Fruit fly (Drosophila melanogaster) whole organism, embryonic: ENCODE measurements around the gene L2HGDH.
A peak's percentile ranks its signal among the peaks of the same experiment; 100 is the strongest.

Experiments
- ATbp ChIP-seq: fragments of 200-800 bp; sonication (Bioruptor generic); optimal IDR thresholded peaks from 2 replicates; lab custom pipeline; 2017; ENCODE audit warnings: missing biosample characterization, mild to moderate bottlenecking, missing genetic modification characterization, missing genetic modification reagents
- Antp ChIP-seq: fragments of 200-800 bp; sonication (Bioruptor generic); optimal IDR thresholded peaks from 3 replicates; lab custom pipeline; 2016; ENCODE audit warnings: missing biosample characterization, missing genetic modification characterization
- CG10321 ChIP-seq: fragments of 200-800 bp; sonication (Bioruptor generic); IDR thresholded peaks from 2 replicates; pipeline ENCODE4 v1.3.6; 2022; ENCODE audit warnings: missing biosample characterization, missing genetic modification characterization
- CG11093 ChIP-seq: fragments of 200-800 bp; sonication (Bioruptor generic); IDR thresholded peaks from 3 replicates; pipeline ENCODE4 v1.3.6; 2022; ENCODE audit warnings: missing biosample characterization, missing genetic modification characterization
- CG11247 ChIP-seq: fragments of 200-800 bp; sonication (Bioruptor generic); IDR thresholded peaks from 2 replicates; pipeline ENCODE4 v1.3.6; 2022; ENCODE audit warnings: missing biosample characterization, missing genetic modification characterization
- CG12236 ChIP-seq: fragments of 200-800 bp; sonication (Bioruptor generic); optimal IDR thresholded peaks from 2 replicates; lab custom pipeline; 2016; ENCODE audit warnings: missing biosample characterization, missing genetic modification characterization
- CG15601 ChIP-seq: fragments of 200-800 bp; sonication (Bioruptor generic); optimal IDR thresholded peaks from 3 replicates; lab custom pipeline; 2019; ENCODE audit warnings: missing biosample characterization, mild to moderate bottlenecking, missing genetic modification characterization, moderate library complexity
- CG1792 ChIP-seq: fragments of 200-800 bp; sonication (Bioruptor generic); optimal IDR thresholded peaks from 2 replicates; lab custom pipeline; 2016; ENCODE audit warnings: missing biosample characterization, missing genetic modification characterization
- CG18476 ChIP-seq: fragments of 200-800 bp; sonication (Bioruptor generic); optimal IDR thresholded peaks from 2 replicates; lab custom pipeline; 2016; ENCODE audit warnings: missing biosample characterization, mild to moderate bottlenecking, missing genetic modification characterization
- CG18599 ChIP-seq: fragments of 200-800 bp; sonication (Bioruptor generic); optimal IDR thresholded peaks from 3 replicates; lab custom pipeline; 2017; ENCODE audit warnings: missing biosample characterization, missing genetic modification characterization, mild to moderate bottlenecking, moderate library complexity, missing genetic modification reagents
- CG2129 ChIP-seq: fragments of 200-800 bp; sonication (Bioruptor generic); IDR thresholded peaks from 2 replicates; pipeline ENCODE4 v1.3.6; 2022; ENCODE audit warnings: missing biosample characterization, missing genetic modification characterization; ENCODE audit not compliant: partially characterized antibody
- CG30020 ChIP-seq: fragments of 200-800 bp; optimal IDR thresholded peaks from 2 replicates; lab custom pipeline; 2019; ENCODE audit warnings: missing biosample characterization, mild to moderate bottlenecking, missing genetic modification characterization, moderate library complexity
- CG31365 ChIP-seq: fragments of 200-800 bp; sonication (Bioruptor generic); optimal IDR thresholded peaks from 2 replicates; lab custom pipeline; 2018; ENCODE audit warnings: missing biosample characterization, mild to moderate bottlenecking, missing genetic modification characterization
- CG4282 ChIP-seq: fragments of 200-800 bp; sonication (Bioruptor generic); optimal IDR thresholded peaks from 2 replicates; lab custom pipeline; 2016; ENCODE audit warnings: missing biosample characterization, missing genetic modification characterization
- CG4328 ChIP-seq: fragments of 200-800 bp; sonication (Bioruptor generic); optimal IDR thresholded peaks from 3 replicates; lab custom pipeline; 2017; ENCODE audit warnings: missing biosample characterization, missing genetic modification reagents, missing genetic modification characterization
- CG4730 ChIP-seq: fragments of 200-800 bp; sonication (Bioruptor generic); IDR thresholded peaks from 2 replicates; pipeline ENCODE4 v1.3.6; 2022; ENCODE audit warnings: missing biosample characterization, missing genetic modification characterization
- CG5180 ChIP-seq: fragments of 200-800 bp; sonication (Bioruptor generic); optimal IDR thresholded peaks from 3 replicates; lab custom pipeline; 2017; ENCODE audit warnings: missing biosample characterization, missing genetic modification characterization, mild to moderate bottlenecking, moderate library complexity, missing genetic modification reagents
- CG6683 ChIP-seq: fragments of 200-800 bp; sonication (Bioruptor generic); optimal IDR thresholded peaks from 2 replicates; lab custom pipeline; 2017; ENCODE audit warnings: missing biosample characterization, mild to moderate bottlenecking, missing genetic modification characterization, missing genetic modification reagents
- CG7786 ChIP-seq: fragments of 200-800 bp; sonication (Bioruptor generic); optimal IDR thresholded peaks from 2 replicates; lab custom pipeline; 2016; ENCODE audit warnings: missing biosample characterization, missing genetic modification characterization
- CG8281 ChIP-seq: fragments of 200-800 bp; sonication (Bioruptor generic); optimal IDR thresholded peaks from 2 replicates; lab custom pipeline; 2018; ENCODE audit warnings: missing biosample characterization, mild to moderate bottlenecking, missing genetic modification characterization, moderate library complexity
- CG8924 ChIP-seq: fragments of 200-800 bp; optimal IDR thresholded peaks from 3 replicates; lab custom pipeline; 2019; ENCODE audit warnings: missing biosample characterization, mild to moderate bottlenecking, missing genetic modification characterization, moderate library complexity
- CG9727 ChIP-seq: fragments of 200-800 bp; sonication (Bioruptor generic); optimal IDR thresholded peaks from 3 replicates; lab custom pipeline; 2017; ENCODE audit warnings: missing biosample characterization, mild to moderate bottlenecking, missing genetic modification characterization
- CG9876 ChIP-seq: fragments of 200-800 bp; sonication (Bioruptor generic); optimal IDR thresholded peaks from 2 replicates; lab custom pipeline; 2016; ENCODE audit warnings: missing biosample characterization, missing genetic modification characterization
- Camta ChIP-seq: fragments of 200-800 bp; sonication (Bioruptor generic); optimal IDR thresholded peaks from 2 replicates; lab custom pipeline; 2016; ENCODE audit warnings: missing biosample characterization, missing genetic modification characterization
- D19A ChIP-seq: fragments of 200-800 bp; optimal IDR thresholded peaks from 3 replicates; lab custom pipeline; 2019; ENCODE audit warnings: missing biosample characterization, mild to moderate bottlenecking, missing genetic modification characterization, moderate library complexity
- Dfd ChIP-seq, 2 experiments: fragments of >200 bp; optimal IDR thresholded peaks; 2 replicates each; lab custom pipeline; 2017; ENCODE audit warnings: missing biosample characterization in 2 of 2, missing genetic modification characterization in 2 of 2
- Dip2 ChIP-seq: fragments of 200-800 bp; sonication (Bioruptor generic); IDR thresholded peaks from 2 replicates; pipeline ENCODE4 v1.3.6; 2022; ENCODE audit warnings: missing biosample characterization, missing genetic modification characterization
- Dll ChIP-seq: fragments of 200-800 bp; sonication (Bioruptor generic); IDR thresholded peaks from 4 replicates; pipeline ENCODE4 v1.3.6; 2022; ENCODE audit warnings: missing biosample characterization, missing genetic modification characterization; ENCODE audit not compliant: partially characterized antibody
- E2f1 ChIP-seq: fragments of 200-800 bp; sonication (Bioruptor generic); IDR thresholded peaks from 2 replicates; pipeline ENCODE4 v1.3.6; 2022; ENCODE audit warnings: missing biosample characterization, missing genetic modification characterization
- HLH3B ChIP-seq: fragments of 200-800 bp; sonication (Bioruptor generic); IDR thresholded peaks from 2 replicates; pipeline ENCODE4 v1.3.6; 2022; ENCODE audit warnings: missing biosample characterization, missing genetic modification characterization
- Scr ChIP-seq: fragments of 200-800 bp; sonication (Bioruptor generic); IDR thresholded peaks from 2 replicates; pipeline ENCODE4 v1.3.6; 2022; ENCODE audit warnings: missing biosample characterization, missing genetic modification characterization; ENCODE audit not compliant: partially characterized antibody
- Side ChIP-seq: fragments of 200-800 bp; sonication (Bioruptor generic); optimal IDR thresholded peaks from 2 replicates; lab custom pipeline; 2016; ENCODE audit warnings: missing biosample characterization, missing genetic modification characterization
- Six4 ChIP-seq: fragments of 200-800 bp; sonication (Bioruptor generic); optimal IDR thresholded peaks from 2 replicates; lab custom pipeline; 2016; ENCODE audit warnings: missing biosample characterization, missing genetic modification characterization
- amos ChIP-seq: fragments of 200-800 bp; sonication (Bioruptor generic); IDR thresholded peaks from 2 replicates; pipeline ENCODE4 v1.3.6; 2022; ENCODE audit warnings: missing biosample characterization, missing genetic modification characterization; ENCODE audit not compliant: partially characterized antibody
- cg ChIP-seq: fragments of 200-800 bp; sonication (Bioruptor generic); optimal IDR thresholded peaks from 3 replicates; lab custom pipeline; 2019; ENCODE audit warnings: missing biosample characterization, mild to moderate bottlenecking, missing genetic modification characterization, moderate library complexity
- chn ChIP-seq: fragments of 200-800 bp; sonication (Bioruptor generic); optimal IDR thresholded peaks from 2 replicates; lab custom pipeline; 2016; ENCODE audit warnings: missing biosample characterization, missing genetic modification characterization
- exex ChIP-seq: fragments of 200-800 bp; sonication (Bioruptor generic); optimal IDR thresholded peaks from 4 replicates; lab custom pipeline; 2018; ENCODE audit warnings: missing biosample characterization, mild to moderate bottlenecking, missing genetic modification characterization, moderate library complexity
- fru ChIP-seq: fragments of >200 bp; optimal IDR thresholded peaks from 2 replicates; lab custom pipeline; 2017
- gro ChIP-seq: fragments of 200-800 bp; sonication (Bioruptor generic); optimal IDR thresholded peaks from 2 replicates; lab custom pipeline; 2016; ENCODE audit warnings: missing biosample characterization, missing genetic modification characterization
- jumu ChIP-seq: fragments of 200-800 bp; sonication (Bioruptor generic); optimal IDR thresholded peaks from 3 replicates; lab custom pipeline; 2016; ENCODE audit warnings: missing biosample characterization, missing genetic modification characterization
- kay ChIP-seq: fragments of 200-800 bp; sonication (Bioruptor generic); optimal IDR thresholded peaks from 2 replicates; lab custom pipeline; 2016; ENCODE audit warnings: missing biosample characterization, missing genetic modification characterization
- knrl ChIP-seq: fragments of 200-800 bp; sonication (Bioruptor generic); IDR thresholded peaks from 3 replicates; pipeline ENCODE4 v1.3.6; 2022; ENCODE audit warnings: missing biosample characterization, missing genetic modification characterization; ENCODE audit not compliant: partially characterized antibody
- nerfin-2 ChIP-seq: fragments of 200-800 bp; sonication (Bioruptor generic); IDR thresholded peaks from 2 replicates; pipeline ENCODE4 v1.3.6; 2022; ENCODE audit warnings: missing biosample characterization, missing genetic modification characterization; ENCODE audit not compliant: partially characterized antibody
- peb ChIP-seq: fragments of 200-800 bp; sonication (Bioruptor generic); IDR thresholded peaks from 2 replicates; pipeline ENCODE4 v1.3.6; 2022; ENCODE audit warnings: missing biosample characterization, missing genetic modification characterization
- phol ChIP-seq: fragments of 200-800 bp; sonication (Bioruptor generic); optimal IDR thresholded peaks from 3 replicates; lab custom pipeline; 2018; ENCODE audit warnings: missing biosample characterization, mild to moderate bottlenecking, missing genetic modification characterization, moderate library complexity
- run ChIP-seq: fragments of 200-800 bp; sonication (Bioruptor generic); optimal IDR thresholded peaks from 3 replicates; lab custom pipeline; 2018; ENCODE audit warnings: missing biosample characterization, mild to moderate bottlenecking, missing genetic modification characterization
- sens ChIP-seq: fragments of 200-800 bp; sonication (Bioruptor generic); peaks from one replicate; lab custom pipeline; 2016; ENCODE audit warnings: missing biosample characterization, missing genetic modification characterization
- zfh1 ChIP-seq: fragments of 200-800 bp; sonication (Bioruptor generic); IDR thresholded peaks from 3 replicates; pipeline ENCODE4 v1.3.6; 2022; ENCODE audit warnings: missing biosample characterization, missing genetic modification characterization

L2HGDH gene

dm6 chr2L:19021278-19022220 lies 47.3 kb upstream of the L2HGDH start (continued):
- no peak for TF ChIP-seq CG4282
- 0 out of 2 replicates have a peak, but pooled peaks have one; percentile 23 for TF ChIP-seq amos (GFP tag; lab: Robert Waterston, UW)
- TF ChIP-seq CG10321 (GFP tag; lab: Robert Waterston, UW) = no peak
- TF ChIP-seq CG8281 (tag; lab: Kevin White, UChicago) = peak; percentile 39
- peak; percentile 63 for TF ChIP-seq CG6683 (GFP tag; lab: Kevin White, UChicago)
- TF ChIP-seq run (tag; lab: Kevin White, UChicago) = peak; percentile 72
- TF ChIP-seq CG18599 = peak; percentile 91
- TF ChIP-seq CG9727 (GFP tag; lab: Kevin White, UChicago) = peak; percentile 74
- TF ChIP-seq CG11247 (GFP tag; lab: Robert Waterston, UW) = peak; percentile 66
- peak; percentile 58; the same call in 1 of the 2 replicates for TF ChIP-seq HLH3B (GFP tag; lab: Robert Waterston, UW)
- no peak for TF ChIP-seq Dfd (GFP tag; optimal IDR thresholded peaks at IDR 0.05; lab: Kevin White, UChicago)
- TF ChIP-seq Dll (GFP tag; lab: Robert Waterston, UW) = no peak
- peak; percentile 44; the same call in 1 of the 2 replicates for TF ChIP-seq E2f1 (GFP tag; lab: Robert Waterston, UW)
- no peak for TF ChIP-seq CG12236
- no peak for TF ChIP-seq CG7786
- TF ChIP-seq sens (GFP tag; lab: Kevin White, UChicago) = peak; percentile 95
- peak; percentile 30 for TF ChIP-seq exex (tag; lab: Kevin White, UChicago)
- peak; percentile 82 for TF ChIP-seq D19A
- TF ChIP-seq Scr (GFP tag; lab: Robert Waterston, UW) = no peak
- TF ChIP-seq CG15601 (tag; lab: Kevin White, UChicago) = peak; percentile 84
- TF ChIP-seq Antp = peak; percentile 42
- peak; percentile 49 for TF ChIP-seq chn (GFP tag; lab: Kevin White, UChicago)
- peak; percentile 1 for TF ChIP-seq Six4 (GFP tag; lab: Kevin White, UChicago)
- TF ChIP-seq knrl (GFP tag; lab: Robert Waterston, UW) = no peak
- no peak for TF ChIP-seq CG9876 (GFP tag; lab: Kevin White, UChicago)
- TF ChIP-seq CG30020 = peak; percentile 45
- no peak for TF ChIP-seq gro (GFP tag; lab: Kevin White, UChicago)
- TF ChIP-seq ATbp = peak; percentile 82
- no peak for TF ChIP-seq CG1792 (GFP tag; lab: Kevin White, UChicago)
- peak; percentile 88 for TF ChIP-seq zfh1 (GFP tag; lab: Robert Waterston, UW)
- TF ChIP-seq CG5180 (GFP tag; lab: Kevin White, UChicago) = peak; percentile 58
- TF ChIP-seq Camta (GFP tag; lab: Kevin White, UChicago) = no peak
- no peak for TF ChIP-seq fru (lab: Kevin White, UChicago)
- TF ChIP-seq Dip2 (GFP tag; lab: Robert Waterston, UW) = no peak
- peak; percentile 25 for TF ChIP-seq CG31365 (tag; lab: Kevin White, UChicago)
- TF ChIP-seq kay (GFP tag; lab: Kevin White, UChicago) = peak; percentile 6
- 0 out of 2 replicates have a peak, but pooled peaks have one; percentile 6 for TF ChIP-seq CG4730 (GFP tag; lab: Robert Waterston, UW)
- TF ChIP-seq CG11093 = peak; percentile 60; the same call in 1 of the 3 replicates
- TF ChIP-seq CG8924 = peak; percentile 89
- peak; percentile 55 for TF ChIP-seq CG4328 (GFP tag; lab: Kevin White, UChicago)
- TF ChIP-seq Side (GFP tag; lab: Kevin White, UChicago) = no peak
- TF ChIP-seq CG18476 (GFP tag; lab: Kevin White, UChicago) = peak; percentile 39
- TF ChIP-seq CG2129 (GFP tag; lab: Robert Waterston, UW) = no peak
- TF ChIP-seq jumu (GFP tag; lab: Kevin White, UChicago) = peak; percentile 37
- TF ChIP-seq phol (tag; lab: Kevin White, UChicago) = peak; percentile 76
- no peak; the same call in 1 of the 2 replicates for TF ChIP-seq peb (GFP tag; lab: Robert Waterston, UW)
- peak; percentile 31 for TF ChIP-seq cg (GFP tag; lab: Kevin White, UChicago)
- no peak for TF ChIP-seq nerfin-2 (GFP tag; lab: Robert Waterston, UW)
